Worm (Caenorhabditis elegans) whole organism, young adult: ENCODE data around the gene noca-2.

Experiments
- F57A8.1 ChIP-seq: fragments of 200-800 bp; sonication (Bioruptor generic); optimal IDR thresholded peaks from 2 replicates; lab custom pipeline; 2018; ENCODE audit warnings: mild to moderate bottlenecking, missing genetic modification characterization, moderate library complexity, missing compliant biosample characterization
- madf-8 ChIP-seq: fragments of 200-800 bp; sonication (Bioruptor generic); conservative IDR thresholded peaks from 2 replicates; pipeline ENCODE4 v1.3.6; 2022; ENCODE audit warnings: missing genetic modification reagents, missing genetic modification characterization, missing compliant biosample characterization
- tbx-9 ChIP-seq: sonication (generic microtip); optimal IDR thresholded peaks from 2 replicates; lab custom pipeline; 2016; ENCODE audit warnings: borderline replicate concordance, missing genetic modification characterization, inconsistent platforms, missing compliant biosample characterization

DNA sequence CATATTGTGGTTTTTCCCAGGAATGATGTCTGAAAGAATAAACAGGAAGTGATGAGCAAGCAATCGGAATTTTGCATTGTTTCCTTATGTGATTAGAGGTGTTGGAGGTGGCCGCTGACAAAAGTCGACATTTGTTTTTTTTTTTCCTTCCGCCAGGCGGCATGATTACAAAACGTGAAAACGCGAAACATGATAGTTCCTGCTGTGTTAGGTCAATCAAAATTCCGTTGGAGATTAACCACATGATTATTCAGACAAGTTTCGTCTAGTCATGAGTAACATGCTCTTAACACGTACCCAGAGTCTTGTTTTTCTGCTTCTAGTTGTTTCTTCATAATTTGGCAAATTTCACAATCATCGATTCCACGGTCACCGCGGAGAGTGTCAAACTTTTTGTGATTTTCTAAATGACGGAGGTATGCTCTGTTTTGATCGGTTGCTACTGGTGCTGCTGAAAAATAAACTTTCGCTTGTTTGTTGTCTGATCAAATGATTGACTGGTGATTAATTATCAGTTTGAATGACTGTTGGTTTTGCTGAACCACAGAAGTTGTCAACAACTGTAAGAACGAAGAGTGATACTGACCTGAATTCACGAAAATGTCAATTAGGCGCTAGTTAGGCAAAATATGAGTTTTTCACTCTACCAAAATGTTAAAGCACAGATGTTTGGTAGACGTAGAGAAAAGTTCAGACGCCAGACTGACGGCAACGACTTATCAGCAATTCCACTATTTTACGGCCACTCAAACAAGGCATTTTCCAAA, 12.5 kb downstream of the noca-2 start:
- TF ChIP-seq tbx-9 (tag; lab: Kevin White, UChicago) (no peak), madf-8 (no peak), F57A8.1 (GFP tag; lab: Kevin White, UChicago) (no peak)
